Worm (Caenorhabditis elegans) whole organism, L3 larva: ENCODE results near the gene Y50D4C.12.

ENCODE experiments used
- R02D3.7 ChIP-seq: fragments of 150-350 bp; optimal IDR thresholded peaks from 2 replicates; lab custom pipeline; 2014; ENCODE audit warnings: missing biosample characterization, missing genetic modification characterization
- ama-1 ChIP-seq: fragments of 150-350 bp; optimal IDR thresholded peaks from 2 replicates; lab custom pipeline; 2018
- lsy-12 ChIP-seq: sonication (generic microtip); optimal IDR thresholded peaks from 2 replicates; lab custom pipeline; 2016; ENCODE audit warnings: mild to moderate bottlenecking, missing genetic modification characterization, missing compliant biosample characterization
- mdl-1 ChIP-seq: fragments of 150-350 bp; optimal IDR thresholded peaks from 2 replicates; lab custom pipeline; 2014; ENCODE audit warnings: missing biosample characterization, missing genetic modification characterization
- nhr-67 ChIP-seq: fragments of 150-350 bp; optimal IDR thresholded peaks from 2 replicates; lab custom pipeline; 2014; ENCODE audit warnings: missing biosample characterization, missing genetic modification characterization
- unc-39 ChIP-seq: sonication (generic microtip); optimal IDR thresholded peaks from 4 replicates; lab custom pipeline; 2017; ENCODE audit warnings: missing biosample characterization, missing genetic modification characterization
- unc-62 ChIP-seq: fragments of 150-350 bp; sonication (generic microtip); optimal IDR thresholded peaks from 4 replicates; lab custom pipeline; 2014; ENCODE audit warnings: missing biosample characterization, missing genetic modification reagents, missing genetic modification characterization

DNA sequence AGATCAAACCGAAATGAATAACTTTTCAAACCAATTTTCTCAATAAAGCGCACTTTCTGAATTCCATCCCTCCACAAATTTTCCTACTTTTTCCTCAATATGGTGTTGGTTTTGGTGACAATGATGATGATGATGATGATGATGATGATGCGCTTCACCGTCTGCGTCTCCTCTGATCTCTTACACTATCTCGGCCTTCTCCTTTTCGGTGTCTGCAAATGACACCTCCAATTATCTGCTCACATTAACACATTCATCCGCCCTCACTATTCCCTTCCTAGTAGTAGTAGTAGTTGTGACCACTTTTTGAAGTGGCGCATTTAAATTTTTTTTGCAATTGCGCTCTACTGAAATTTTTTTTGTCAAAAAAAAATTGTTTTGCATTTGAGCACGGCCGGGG, 3.8 kb upstream of the Y50D4C.12 start:
- TF ChIP-seq unc-62 (no peak), mdl-1 (tag; lab: Kevin White, UChicago) (no peak), ama-1 (no peak), lsy-12 (tag; lab: Kevin White, UChicago) (no peak), R02D3.7 (tag; lab: Kevin White, UChicago) (no peak), unc-39 (tag; lab: Kevin White, UChicago) (no peak), nhr-67 (no peak)
